Worm (Caenorhabditis elegans): ENCODE results near the gene ras-1.

- TF ChIP-seq W03F9.2 (tag; optimal IDR thresholded peaks at IDR 0.05) (no peak), him-1 (tag; optimal IDR thresholded peaks at IDR 0.05) (no peak)
These were observed 10.2 kb upstream of the ras-1 start for ce11 chrII:12362262-12362661.
